Worm (Caenorhabditis elegans): Measurements from ENCODE around the gene K08B12.3.

The K08B12.3 gene

ce11 chrV:6230629-6231229 lies 4.2 kb upstream of the K08B12.3 start (continued):
- TF ChIP-seq dmd-6 (GFP tag; IDR thresholded peaks at IDR 0.05) = peak; percentile 73
- TF ChIP-seq mdt-29 (GFP tag; IDR thresholded peaks at IDR 0.05) = no peak

- TF ChIP-seq Y75B8A.6 (GFP tag; IDR thresholded peaks at IDR 0.05) (no peak), hlh-30 (tag; optimal IDR thresholded peaks at IDR 0.05; ENCODE audit: insufficient read depth) (peak; percentile 31), pha-4 (GFP tag; IDR thresholded peaks at IDR 0.05) (no peak), pha-4 (tag; optimal IDR thresholded peaks at IDR 0.05) (peak; percentile 42), aha-1 (tag) (peak; percentile 57), lsy-2 (tag; optimal IDR thresholded peaks at IDR 0.05) (peak in 1 of 2 experiments; percentile 18)
These were observed 3.1 kb upstream of the K08B12.3 start for ce11 chrV:6231902-6232340.

- TF ChIP-seq egl-43 (GFP tag; IDR thresholded peaks at IDR 0.05) (no peak), egl-27 (tag; optimal IDR thresholded peaks at IDR 0.05) (no peak), ctbp-1 (GFP tag; IDR thresholded peaks at IDR 0.05) (peak; percentile 24; the same call in 1 of the 2 replicates), spr-1 (tag; optimal IDR thresholded peaks at IDR 0.05) (no peak), tra-1 (GFP tag; IDR thresholded peaks at IDR 0.05) (no peak), zfp-2 (tag; optimal IDR thresholded peaks at IDR 0.05) (no peak), jun-1 (tag; optimal IDR thresholded peaks at IDR 0.05) (no peak), fkh-10 (GFP tag; optimal IDR thresholded peaks at IDR 0.05) (peak; percentile 47), ceh-28 (tag; optimal IDR thresholded peaks at IDR 0.05) (peak; percentile 3), unc-130 (GFP tag; optimal IDR thresholded peaks at IDR 0.05) (no peak), mdl-1 (tag; optimal IDR thresholded peaks at IDR 0.05) (peak in 1 of 2 experiments; percentile 24), hlh-11 (tag; optimal IDR thresholded peaks at IDR 0.05) (peak; percentile 22), snpc-4 (tag; optimal IDR thresholded peaks at IDR 0.05) (no peak), lsy-2 (tag; optimal IDR thresholded peaks at IDR 0.05) (peak in 1 of 2 experiments; percentile 30), unc-62 (GFP tag; optimal IDR thresholded peaks at IDR 0.05 in 1 of 2) (peak in 1 of 2 experiments; percentile 65), unc-62 (tag; optimal IDR thresholded peaks at IDR 0.05) (no peak), hlh-30 (tag; optimal IDR thresholded peaks at IDR 0.05; ENCODE audit: insufficient read depth) (peak; percentile 24), duxl-1 (tag; optimal IDR thresholded peaks at IDR 0.05; ENCODE audit: poor library complexity) (no peak), F10B5.3 (tag; optimal IDR thresholded peaks at IDR 0.05) (no peak), skn-1 (tag; optimal IDR thresholded peaks at IDR 0.05) (no peak), nhr-48 (tag; optimal IDR thresholded peaks at IDR 0.05) (peak; percentile 36)
These were observed 2.1 kb upstream of the K08B12.3 start for ce11 chrV:6232886-6233285.

ce11 chrV:6233952-6234351 lies 1.0 kb upstream of the K08B12.3 start:
- TF ChIP-seq dve-1 (tag; optimal IDR thresholded peaks at IDR 0.05; ENCODE audit: insufficient read depth) = no peak

ce11 chrV:6238347-6238746 lies 3.4 kb downstream of the K08B12.3 start:
- TF ChIP-seq cey-2 (tag; optimal IDR thresholded peaks at IDR 0.05; ENCODE audit: borderline replicate concordance, insufficient read depth) (no peak), F10B5.3 (tag; optimal IDR thresholded peaks at IDR 0.05) (no peak), ZK337.2 (GFP tag; IDR thresholded peaks at IDR 0.05) (no peak), hmg-1.1 (GFP tag; IDR thresholded peaks at IDR 0.05) (no peak), nhr-102 (tag; optimal IDR thresholded peaks at IDR 0.05) (no peak), zip-2 (tag; optimal IDR thresholded peaks at IDR 0.05) (no peak), daf-8 (GFP tag; IDR thresholded peaks at IDR 0.05) (no peak), ama-1 (optimal IDR thresholded peaks at IDR 0.05) (no peak), ZK546.5 (tag; optimal IDR thresholded peaks at IDR 0.05) (no peak), mdl-1 (tag; optimal IDR thresholded peaks at IDR 0.05) (peak; percentile 62 to 83), unc-130 (GFP tag; optimal IDR thresholded peaks at IDR 0.05) (no peak), F26F4.8 (GFP tag; conservative IDR thresholded peaks at IDR 0.05) (no peak), ces-1 (GFP tag; optimal IDR thresholded peaks at IDR 0.05) (no peak), lin-39 (tag; optimal IDR thresholded peaks at IDR 0.05) (no peak), ceh-28 (tag; optimal IDR thresholded peaks at IDR 0.05) (no peak), dmd-6 (GFP tag; IDR thresholded peaks at IDR 0.05) (peak; percentile 86), lir-3 (tag; optimal IDR thresholded peaks at IDR 0.05) (no peak), egl-43 (GFP tag; IDR thresholded peaks at IDR 0.05) (no peak), dve-1 (tag; optimal IDR thresholded peaks at IDR 0.05; ENCODE audit: insufficient read depth) (no peak), T26A8.4 (GFP tag; IDR thresholded peaks at IDR 0.05) (no peak), saeg-2 (GFP tag; IDR thresholded peaks at IDR 0.05) (no peak), aha-1 (tag) (peak; percentile 3), lin-29 (GFP tag; IDR thresholded peaks at IDR 0.05) (0 out of 2 replicates have a peak, but pooled peaks have one; percentile 42)
